Worm (Caenorhabditis elegans) whole organism, mixed stage, embryonic: ENCODE results near the gene msh-5.
A peak's percentile ranks its signal among the peaks of the same experiment; 100 is the strongest.

Experiments used
- M03D4.4 ChIP-seq: sonication (generic microtip); optimal IDR thresholded peaks from 2 replicates; lab custom pipeline; 2017; ENCODE audit warnings: mild to moderate bottlenecking, missing genetic modification characterization, missing compliant biosample characterization
- bed-3 ChIP-seq: fragments of 200-800 bp; sonication (Bioruptor generic); optimal IDR thresholded peaks from 3 replicates; lab custom pipeline; 2018; ENCODE audit warnings: mild to moderate bottlenecking, missing genetic modification characterization, moderate library complexity, missing compliant biosample characterization
- blmp-1 ChIP-seq: fragments of 150-350 bp; optimal IDR thresholded peaks from 2 replicates; lab custom pipeline; 2014; ENCODE audit warnings: missing biosample characterization, missing genetic modification characterization
- ceh-39 ChIP-seq: fragments of 150-350 bp; optimal IDR thresholded peaks from 2 replicates; lab custom pipeline; 2014; ENCODE audit warnings: missing biosample characterization, missing genetic modification characterization
- ceh-43 ChIP-seq: fragments of 200-800 bp; sonication (Bioruptor generic); optimal IDR thresholded peaks from 2 replicates; lab custom pipeline; 2018; ENCODE audit warnings: mild to moderate bottlenecking, missing genetic modification characterization, moderate library complexity, missing compliant biosample characterization
- ceh-83 ChIP-seq: fragments of 200-800 bp; sonication (Bioruptor generic); optimal IDR thresholded peaks from 2 replicates; lab custom pipeline; 2018; ENCODE audit warnings: mild to moderate bottlenecking, missing genetic modification characterization, missing compliant biosample characterization
- ces-1 ChIP-seq: fragments of 150-350 bp; optimal IDR thresholded peaks from 2 replicates; lab custom pipeline; 2014; ENCODE audit warnings: missing biosample characterization, missing genetic modification reagents, missing genetic modification characterization
- cnd-1 ChIP-seq: fragments of 200-800 bp; sonication (Bioruptor generic); optimal IDR thresholded peaks from 2 replicates; lab custom pipeline; 2018; ENCODE audit warnings: mild to moderate bottlenecking, missing genetic modification characterization, missing compliant biosample characterization
- drap-1 ChIP-seq: fragments of 200-800 bp; sonication (Bioruptor generic); optimal IDR thresholded peaks from 3 replicates; lab custom pipeline; 2018; ENCODE audit warnings: mild to moderate bottlenecking, missing genetic modification characterization, missing compliant biosample characterization
- elt-1 ChIP-seq: sonication (generic microtip); optimal IDR thresholded peaks from 2 replicates; lab custom pipeline; 2017; ENCODE audit warnings: missing genetic modification characterization, mild to moderate bottlenecking, missing compliant biosample characterization, antibody characterized with exemption, moderate library complexity, borderline replicate concordance; ENCODE audit not compliant: insufficient read depth
- elt-3 ChIP-seq: fragments of 150-350 bp; optimal IDR thresholded peaks from 2 replicates; lab custom pipeline; 2014; ENCODE audit warnings: missing biosample characterization, missing genetic modification characterization
- ham-2 ChIP-seq: fragments of 200-800 bp; sonication (Bioruptor generic); optimal IDR thresholded peaks from 2 replicates; lab custom pipeline; 2018; ENCODE audit warnings: mild to moderate bottlenecking, missing genetic modification characterization, missing compliant biosample characterization
- hlh-1 ChIP-seq: fragments of 150-350 bp; optimal IDR thresholded peaks from 2 replicates; lab custom pipeline; 2014; ENCODE audit warnings: missing biosample characterization, missing genetic modification reagents, missing genetic modification characterization
- lin-13 ChIP-seq: fragments of 150-350 bp; optimal IDR thresholded peaks from 2 replicates; lab custom pipeline; 2014; ENCODE audit warnings: missing biosample characterization, missing genetic modification characterization
- lin-32 ChIP-seq: fragments of 200-800 bp; sonication (Bioruptor generic); optimal IDR thresholded peaks from 2 replicates; lab custom pipeline; 2018; ENCODE audit warnings: mild to moderate bottlenecking, missing genetic modification characterization, missing compliant biosample characterization
- lsy-2 ChIP-seq: fragments of 150-350 bp; optimal IDR thresholded peaks from 2 replicates; lab custom pipeline; 2014; ENCODE audit warnings: missing biosample characterization, missing genetic modification characterization
- mab-5 ChIP-seq: fragments of 150-350 bp; optimal IDR thresholded peaks from 2 replicates; lab custom pipeline; 2014; ENCODE audit warnings: missing biosample characterization, missing genetic modification characterization
- mep-1 ChIP-seq: fragments of 150-350 bp; optimal IDR thresholded peaks from 2 replicates; lab custom pipeline; 2017; ENCODE audit warnings: missing biosample characterization, missing genetic modification reagents, missing genetic modification characterization, inconsistent platforms
- mls-2 ChIP-seq: sonication (generic microtip); optimal IDR thresholded peaks from 2 replicates; lab custom pipeline; 2016; ENCODE audit warnings: mild to moderate bottlenecking, missing genetic modification characterization, moderate library complexity, missing compliant biosample characterization
- nhr-12 ChIP-seq: fragments of 150-350 bp; optimal IDR thresholded peaks from 2 replicates; lab custom pipeline; 2014; ENCODE audit warnings: missing biosample characterization, missing genetic modification characterization
- nhr-2 ChIP-seq: fragments of 150-350 bp; optimal IDR thresholded peaks from 2 replicates; lab custom pipeline; 2014; ENCODE audit warnings: missing biosample characterization, missing genetic modification characterization
- nhr-237 ChIP-seq: fragments of 150-350 bp; optimal IDR thresholded peaks from 2 replicates; lab custom pipeline; 2014; ENCODE audit warnings: missing biosample characterization, missing genetic modification characterization
- nhr-28 ChIP-seq: fragments of 150-350 bp; optimal IDR thresholded peaks from 2 replicates; lab custom pipeline; 2014; ENCODE audit warnings: missing biosample characterization, missing genetic modification characterization
- nhr-76 ChIP-seq: sonication (generic microtip); optimal IDR thresholded peaks from 2 replicates; lab custom pipeline; 2017; ENCODE audit warnings: missing biosample characterization, missing genetic modification characterization
- sptf-1 ChIP-seq: sonication (generic microtip); optimal IDR thresholded peaks from 2 replicates; lab custom pipeline; 2017; ENCODE audit warnings: mild to moderate bottlenecking, missing genetic modification characterization, moderate library complexity, missing compliant biosample characterization
- unc-62 ChIP-seq: fragments of 150-350 bp; optimal IDR thresholded peaks from 2 replicates; lab custom pipeline; 2014; ENCODE audit warnings: missing biosample characterization, missing genetic modification reagents, missing genetic modification characterization
- ztf-11 ChIP-seq: fragments of 150-350 bp; optimal IDR thresholded peaks from 2 replicates; lab custom pipeline; 2014; ENCODE audit warnings: missing biosample characterization, missing genetic modification characterization

msh-5 gene

DNA sequence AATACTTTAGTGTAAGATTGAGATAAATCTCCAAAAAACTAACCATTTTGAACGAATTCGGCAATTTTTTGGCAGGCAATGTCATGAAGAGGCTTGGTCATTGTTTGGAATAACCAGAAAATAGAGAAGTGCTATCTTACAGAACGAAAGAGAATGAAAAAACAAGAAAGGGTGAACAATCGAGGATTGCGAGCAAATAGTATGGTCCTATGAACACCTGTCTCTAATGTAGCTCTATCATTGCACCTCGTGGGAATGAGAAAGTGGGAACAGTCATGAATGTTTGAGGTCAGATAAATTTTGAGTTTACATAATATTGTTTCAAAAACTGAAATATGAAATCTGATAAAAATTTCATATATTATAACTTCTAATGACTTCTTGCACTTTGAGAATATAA lies 42.2 kb downstream of the msh-5 start, which contains the start of gene C48D1.1:
C48D1.1 (minus strand) TSS at position 101 of the 400 bp plus-strand sequence.
- TF ChIP-seq lin-13, result no peak
- TF ChIP-seq mls-2 (tag; lab: Kevin White, UChicago), result no peak
- no peak for TF ChIP-seq ztf-11 (tag; lab: Kevin White, UChicago)
- no peak for TF ChIP-seq mep-1 (tag; lab: Kevin White, UChicago)
- no peak for TF ChIP-seq lin-32 (GFP tag; lab: Kevin White, UChicago)
- TF ChIP-seq hlh-1 (tag; lab: Kevin White, UChicago), result no peak
- no peak for TF ChIP-seq elt-3 (tag; lab: Kevin White, UChicago)
- no peak for TF ChIP-seq nhr-12 (tag; lab: Kevin White, UChicago)
- TF ChIP-seq ceh-39 (tag; lab: Kevin White, UChicago), result no peak
- no peak for TF ChIP-seq bed-3 (GFP tag; lab: Kevin White, UChicago)
- no peak for TF ChIP-seq ces-1 (GFP tag; lab: Kevin White, UChicago)
- TF ChIP-seq nhr-28, result no peak
- no peak for TF ChIP-seq nhr-76 (tag; lab: Kevin White, UChicago)
- TF ChIP-seq sptf-1, result no peak
- TF ChIP-seq nhr-237, result no peak

DNA sequence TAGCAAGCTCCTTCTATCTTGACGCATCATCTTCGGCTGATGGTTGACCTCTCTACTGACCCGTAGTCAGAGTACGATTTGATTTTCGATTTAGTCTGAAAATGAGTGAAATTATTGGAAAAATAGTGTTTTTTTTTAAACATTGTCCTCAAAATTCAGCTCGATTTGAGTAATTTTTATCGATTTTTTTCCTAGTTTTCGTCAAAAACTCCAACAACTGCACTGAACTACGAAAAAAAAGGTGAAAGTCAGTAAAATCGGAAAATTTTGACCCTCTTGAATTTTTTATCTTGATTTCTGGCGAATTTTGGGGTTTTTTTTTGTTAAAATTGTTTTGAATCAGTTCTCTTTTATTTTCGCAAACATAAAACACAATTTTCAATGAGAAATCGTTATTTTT lies 49.0 kb downstream of the msh-5 start, which contains the start of gene ced-3:
ced-3 (minus strand) TSS at position 101 of the 400 bp plus-strand sequence.
- TF ChIP-seq nhr-2 (tag; lab: Kevin White, UChicago) (no peak), ceh-83 (GFP tag; lab: Kevin White, UChicago) (no peak), mep-1 (tag; lab: Kevin White, UChicago) (no peak), mab-5 (tag; lab: Kevin White, UChicago) (no peak), nhr-28 (no peak), unc-62 (GFP tag; lab: Kevin White, UChicago) (no peak), drap-1 (GFP tag; lab: Kevin White, UChicago) (no peak), ceh-43 (GFP tag; lab: Kevin White, UChicago) (no peak), M03D4.4 (tag; lab: Kevin White, UChicago) (no peak), elt-3 (tag; lab: Kevin White, UChicago) (no peak), bed-3 (GFP tag; lab: Kevin White, UChicago) (no peak), blmp-1 (tag; lab: Kevin White, UChicago) (no peak), ztf-11 (tag; lab: Kevin White, UChicago) (no peak)
- TF ChIP-seq, all 35 proteins: peak for 0

- TF ChIP-seq elt-1, result peak; percentile 25
- no peak for TF ChIP-seq bed-3 (GFP tag; lab: Kevin White, UChicago)
- no peak for TF ChIP-seq ham-2 (GFP tag; lab: Kevin White, UChicago)
- TF ChIP-seq lsy-2 (tag; lab: Kevin White, UChicago), result peak; percentile 12
- no peak for TF ChIP-seq cnd-1
- TF ChIP-seq ceh-39 (tag; lab: Kevin White, UChicago), result peak; percentile 46
These were observed 50.9 kb downstream of the msh-5 start for ce11 chrIV:13205891-13206290.

- no peak for TF ChIP-seq nhr-12 (tag; lab: Kevin White, UChicago)
- TF ChIP-seq ham-2 (GFP tag; lab: Kevin White, UChicago), result no peak
- no peak for TF ChIP-seq unc-62 (GFP tag; lab: Kevin White, UChicago)
- no peak for TF ChIP-seq sptf-1
These were observed 54.5 kb downstream of the msh-5 start, which contains the start of gene C48D1.9 for ce11 chrIV:13209566-13209965. Gene C48D1.9, minus strand, starts transcription at chrIV:13209666.
